Worm (Caenorhabditis elegans) whole organism, L4 larva: ENCODE data around the gene srz-20.
A peak's percentile ranks its signal among the peaks of the same experiment; 100 is the strongest.

Experiments
- D1046.2 ChIP-seq: fragments of 200-800 bp; sonication (Bioruptor generic); IDR thresholded peaks from 2 replicates; pipeline ENCODE4 v1.3.6; 2022; ENCODE audit warnings: missing genetic modification characterization, missing compliant biosample characterization
- Y48G9A.11 ChIP-seq: fragments of 200-800 bp; sonication (Bioruptor generic); IDR thresholded peaks from 2 replicates; pipeline ENCODE4 v1.3.6; 2022; ENCODE audit warnings: missing genetic modification reagents, missing genetic modification characterization, missing compliant biosample characterization
- Y5F2A.4 ChIP-seq: fragments of 200-800 bp; sonication (Bioruptor generic); optimal IDR thresholded peaks from 2 replicates; lab custom pipeline; 2018; ENCODE audit warnings: mild to moderate bottlenecking, missing genetic modification characterization, missing compliant biosample characterization
- Y75B8A.6 ChIP-seq: fragments of 200-800 bp; sonication (Bioruptor generic); IDR thresholded peaks from 2 replicates; pipeline ENCODE4 v1.3.6; 2022; ENCODE audit warnings: missing genetic modification reagents, missing genetic modification characterization, missing compliant biosample characterization
- ZK546.5 ChIP-seq, 2 experiments: sonication (generic microtip); optimal IDR thresholded peaks; 2 replicates each; lab custom pipeline; 2017; ENCODE audit warnings: missing biosample characterization in 2 of 2, missing genetic modification characterization in 2 of 2
- attf-4 ChIP-seq: sonication (generic microtip); optimal IDR thresholded peaks from 3 replicates; lab custom pipeline; 2017; ENCODE audit warnings: missing biosample characterization, missing genetic modification characterization
- ceh-28 ChIP-seq: fragments of 150-350 bp; optimal IDR thresholded peaks from 2 replicates; lab custom pipeline; 2014; ENCODE audit warnings: missing biosample characterization, missing genetic modification reagents, missing genetic modification characterization
- daf-16 ChIP-seq, 3 experiments: sonication (generic microtip); optimal IDR thresholded peaks; 2 replicates each; lab custom pipeline; 2016 to 2017; ENCODE audit warnings: missing genetic modification characterization in 3 of 3, missing genetic modification reagents in 3 of 3, mild to moderate bottlenecking in 2 of 3, missing compliant biosample characterization in 2 of 3, missing biosample characterization in 1 of 3, moderate library complexity in 1 of 3
- dmd-6 ChIP-seq: fragments of 200-800 bp; sonication (Bioruptor generic); IDR thresholded peaks from 2 replicates; pipeline ENCODE4 v1.3.6; 2022; ENCODE audit warnings: missing genetic modification reagents, missing genetic modification characterization, missing compliant biosample characterization
- dmd-9 ChIP-seq: fragments of 200-800 bp; sonication (Bioruptor generic); IDR thresholded peaks from 2 replicates; pipeline ENCODE4 v1.3.6; 2022; ENCODE audit warnings: missing genetic modification reagents, missing genetic modification characterization, missing compliant biosample characterization
- dpl-1 ChIP-seq: fragments of 150-350 bp; optimal IDR thresholded peaks from 2 replicates; lab custom pipeline; 2014; ENCODE audit warnings: missing biosample characterization, missing genetic modification reagents, missing genetic modification characterization
- duxl-1 ChIP-seq: sonication (generic microtip); optimal IDR thresholded peaks from 2 replicates; lab custom pipeline; 2016; ENCODE audit warnings: mild to moderate bottlenecking, missing genetic modification characterization, moderate library complexity, missing compliant biosample characterization; ENCODE audit not compliant: poor library complexity
- egl-27 ChIP-seq: sonication (generic microtip); optimal IDR thresholded peaks from 3 replicates; lab custom pipeline; 2017; ENCODE audit warnings: missing biosample characterization, missing genetic modification reagents, missing genetic modification characterization
- fkh-10 ChIP-seq: fragments of 150-350 bp; optimal IDR thresholded peaks from 2 replicates; lab custom pipeline; 2014; ENCODE audit warnings: missing biosample characterization, missing genetic modification reagents, missing genetic modification characterization
- hlh-30 ChIP-seq: sonication (generic microtip); optimal IDR thresholded peaks from 2 replicates; lab custom pipeline; 2017; ENCODE audit warnings: antibody characterized with exemption, mild to moderate bottlenecking, missing genetic modification characterization, missing compliant biosample characterization; ENCODE audit not compliant: insufficient read depth
- lim-7 ChIP-seq: fragments of 200-800 bp; sonication (Bioruptor generic); IDR thresholded peaks from 2 replicates; pipeline ENCODE4 v1.3.6; 2022; ENCODE audit warnings: missing genetic modification characterization, missing compliant biosample characterization
- lsy-2 ChIP-seq, 2 experiments: fragments of 150-350 bp in 1 of 2; sonication (generic microtip) in 1 of 2; optimal IDR thresholded peaks; 2 replicates each; lab custom pipeline; 2014 to 2017; ENCODE audit warnings: missing biosample characterization in 2 of 2, missing genetic modification characterization in 2 of 2
- mdl-1 ChIP-seq, 2 experiments: fragments of 150-350 bp in 1 of 2; sonication (generic microtip) in 1 of 2; optimal IDR thresholded peaks; 2 replicates each; lab custom pipeline; 2014 to 2017; ENCODE audit warnings: missing biosample characterization in 2 of 2, missing genetic modification characterization in 2 of 2
- mep-1 ChIP-seq: fragments of 150-350 bp; sonication (generic microtip); optimal IDR thresholded peaks from 3 replicates; lab custom pipeline; 2014; ENCODE audit warnings: missing biosample characterization, missing genetic modification characterization
- mxl-2 ChIP-seq: fragments of 200-800 bp; sonication (Bioruptor generic); conservative IDR thresholded peaks from 2 replicates; pipeline ENCODE4 v1.3.6; 2022; ENCODE audit warnings: missing genetic modification reagents, missing genetic modification characterization, missing compliant biosample characterization
- nhr-28 ChIP-seq: fragments of 150-350 bp; optimal IDR thresholded peaks from 2 replicates; lab custom pipeline; 2014; ENCODE audit warnings: missing biosample characterization, missing genetic modification characterization
- nhr-41 ChIP-seq: fragments of 200-800 bp; sonication (Bioruptor generic); IDR thresholded peaks from 2 replicates; pipeline ENCODE4 v1.3.6; 2022; ENCODE audit warnings: missing genetic modification reagents, missing genetic modification characterization, missing compliant biosample characterization
- nhr-77 ChIP-seq: fragments of 150-350 bp; optimal IDR thresholded peaks from 2 replicates; lab custom pipeline; 2014; ENCODE audit warnings: missing biosample characterization, missing genetic modification characterization
- pqm-1 ChIP-seq: sonication (generic microtip); optimal IDR thresholded peaks from 2 replicates; lab custom pipeline; 2017; ENCODE audit warnings: missing biosample characterization, missing genetic modification characterization
- tra-1 ChIP-seq: fragments of 200-800 bp; sonication (Bioruptor generic); IDR thresholded peaks from 2 replicates; pipeline ENCODE4 v1.3.6; 2022; ENCODE audit warnings: missing genetic modification reagents, missing genetic modification characterization, missing compliant biosample characterization
- zip-2 ChIP-seq: fragments of 150-350 bp; optimal IDR thresholded peaks from 2 replicates; lab custom pipeline; 2014; ENCODE audit warnings: missing biosample characterization, missing genetic modification characterization

The srz-20 gene

DNA sequence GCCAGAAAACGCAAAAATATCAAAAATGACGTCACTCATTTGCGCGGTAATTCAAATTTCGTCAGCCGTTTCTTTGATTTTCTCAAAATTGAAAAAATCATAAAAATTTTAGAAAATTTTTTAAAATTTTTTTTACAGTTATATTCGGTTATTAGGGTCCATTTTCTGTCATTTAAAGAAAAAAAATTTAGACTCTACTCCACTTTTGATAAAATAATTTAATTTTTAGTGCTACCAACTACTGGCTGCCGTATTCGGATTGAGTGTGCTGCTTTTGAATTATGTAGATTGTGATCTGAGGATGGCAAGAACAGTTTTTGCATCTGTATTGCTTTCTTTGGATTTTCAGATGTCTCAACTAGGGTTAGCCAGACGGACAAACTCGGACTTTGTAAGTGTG is 47.2 kb downstream of the srz-20 start, which contains the start of gene Y46C8AM.1:
Gene Y46C8AM.1 (plus strand): TSS at position 301 of the 400 bp plus-strand sequence.
- TF ChIP-seq ZK546.5 (tag; optimal IDR thresholded peaks at IDR 0.05; lab: Kevin White, UChicago) (no peak), lim-7 (GFP tag; lab: Robert Waterston, UW) (no peak), ceh-28 (no peak), nhr-77 (tag; lab: Kevin White, UChicago) (no peak), D1046.2 (GFP tag; lab: Robert Waterston, UW) (no peak), mdl-1 (tag; optimal IDR thresholded peaks at IDR 0.05; lab: Kevin White, UChicago) (no peak), dpl-1 (GFP tag; lab: Kevin White, UChicago) (no peak), dmd-9 (GFP tag; lab: Robert Waterston, UW) (no peak), duxl-1 (no peak), Y5F2A.4 (GFP tag; lab: Kevin White, UChicago) (no peak), fkh-10 (no peak), attf-4 (tag; lab: Kevin White, UChicago) (no peak), lsy-2 (tag; optimal IDR thresholded peaks at IDR 0.05; lab: Kevin White, UChicago) (no peak), mxl-2 (GFP tag; lab: Robert Waterston, UW) (no peak), Y75B8A.6 (GFP tag; lab: Robert Waterston, UW) (no peak), zip-2 (tag; lab: Kevin White, UChicago) (no peak)
- TF ChIP-seq, all 104 proteins: peak for 0

DNA sequence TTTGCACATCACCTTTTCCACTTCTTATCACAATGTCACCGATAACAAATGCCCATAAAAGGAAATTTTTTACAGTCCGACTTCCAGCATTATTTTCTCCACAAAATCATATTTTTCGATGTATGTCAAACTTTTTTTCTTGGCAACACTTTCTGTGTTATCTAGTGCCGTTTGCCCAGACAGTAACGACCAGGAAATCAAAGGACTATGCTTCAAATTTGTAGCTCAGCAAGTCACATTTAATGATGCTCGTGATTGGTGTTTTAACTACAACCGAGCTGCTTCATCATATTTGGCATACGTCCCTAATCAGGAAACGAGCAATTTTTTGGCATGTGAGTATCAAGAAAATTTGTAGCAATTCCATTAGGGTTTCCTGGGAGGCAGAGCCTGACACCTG is 48.1 kb downstream of the srz-20 start:
- TF ChIP-seq hlh-30 (tag; lab: Kevin White, UChicago) = peak; percentile 9
- TF ChIP-seq nhr-28 (tag; lab: Kevin White, UChicago) = peak; percentile 64
- TF ChIP-seq tra-1 (GFP tag; lab: Robert Waterston, UW) = no peak
- TF ChIP-seq mep-1 (tag; lab: Kevin White, UChicago) = no peak
- TF ChIP-seq dmd-6 (GFP tag; lab: Robert Waterston, UW) = peak; percentile 22; the same call in 1 of the 2 replicates
- TF ChIP-seq Y48G9A.11 (GFP tag; lab: Robert Waterston, UW) = no peak

DNA sequence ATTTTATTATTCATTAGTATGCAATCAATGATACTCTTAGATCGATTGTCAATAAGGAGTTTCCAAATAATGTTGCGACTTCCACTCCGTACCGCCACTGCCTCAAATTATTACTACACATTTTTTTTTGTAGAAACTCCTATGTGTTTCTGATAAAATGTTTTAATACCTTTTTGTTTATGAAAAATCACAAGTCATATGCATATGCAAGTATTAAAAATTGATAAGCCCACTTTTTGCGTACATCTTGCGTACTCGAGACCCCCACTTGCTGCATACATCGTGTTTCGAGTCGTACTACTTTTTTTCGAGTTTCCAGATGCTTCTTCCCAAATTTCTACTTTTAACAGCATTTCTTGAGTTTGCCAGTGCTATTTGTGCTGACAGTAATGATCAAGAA is 49.6 kb downstream of the srz-20 start, which contains the start of gene clec-76:
Gene clec-76 (plus strand): TSS at position 234 of the 400 bp plus-strand sequence.
- peak; percentile 74 for TF ChIP-seq nhr-28 (tag; lab: Kevin White, UChicago)
- TF ChIP-seq pqm-1 (tag; lab: Kevin White, UChicago) = peak; percentile 3
- peak; percentile 36; the same call in 1 of the 2 replicates for TF ChIP-seq dmd-6 (GFP tag; lab: Robert Waterston, UW)
- no peak for TF ChIP-seq daf-16 (GFP tag; optimal IDR thresholded peaks at IDR 0.05; lab: Kevin White, UChicago)
- peak; percentile 51 for TF ChIP-seq daf-16 (tag; optimal IDR thresholded peaks at IDR 0.05; lab: Kevin White, UChicago)
- no peak for TF ChIP-seq egl-27 (tag; lab: Kevin White, UChicago)
- TF ChIP-seq tra-1 (GFP tag; lab: Robert Waterston, UW) = no peak
- no peak for TF ChIP-seq nhr-41 (GFP tag; lab: Robert Waterston, UW)
- peak; percentile 58 for TF ChIP-seq nhr-77 (tag; lab: Kevin White, UChicago)
- TF ChIP-seq, all 104 proteins: peak for 5
